Fruit fly (Drosophila melanogaster): ENCODE results near the gene Nha1.

Gene Nha1

dm6 chr2L:6851963-6852671 is 18.1 kb downstream of the Nha1 start, which contains the start of gene Rca1 (continued):
- no peak for TF ChIP-seq CG4707 (GFP tag; optimal IDR thresholded peaks at IDR 0.05)
- TF ChIP-seq mam (GFP tag; optimal IDR thresholded peaks at IDR 0.05) = no peak
- TF ChIP-seq CG15269 (tag; optimal IDR thresholded peaks at IDR 0.05) = no peak
- no peak for TF ChIP-seq D (optimal IDR thresholded peaks at IDR 0.05)
- no peak for TF ChIP-seq D (GFP tag; optimal IDR thresholded peaks at IDR 0.05)
- no peak for TF ChIP-seq CG10565 (GFP tag; optimal IDR thresholded peaks at IDR 0.05)
- no peak for TF ChIP-seq repo (GFP tag; optimal IDR thresholded peaks at IDR 0.05)
- TF ChIP-seq CoRest (tag; optimal IDR thresholded peaks at IDR 0.05) = peak; percentile 44
- no peak for TF ChIP-seq CG6854 (GFP tag; optimal IDR thresholded peaks at IDR 0.05)
- TF ChIP-seq CG11398 (GFP tag; optimal IDR thresholded peaks at IDR 0.05) = no peak
- TF ChIP-seq CG18476 (GFP tag; optimal IDR thresholded peaks at IDR 0.05) = no peak
- TF ChIP-seq CG7372 (GFP tag; IDR thresholded peaks at IDR 0.05) = no peak
- TF ChIP-seq CG3163 (GFP tag; optimal IDR thresholded peaks at IDR 0.05) = no peak
- no peak for TF ChIP-seq CG34422 (GFP tag; IDR thresholded peaks at IDR 0.05)
- no peak for TF ChIP-seq Xrp1 (GFP tag; IDR thresholded peaks at IDR 0.05)
- TF ChIP-seq schlank (tag; optimal IDR thresholded peaks at IDR 0.05) = no peak
- no peak for TF ChIP-seq gcm (GFP tag; optimal IDR thresholded peaks at IDR 0.05)
- no peak for TF ChIP-seq CG7928 (GFP tag; optimal IDR thresholded peaks at IDR 0.05)
- peak; percentile 35 for TF ChIP-seq Ets65A (GFP tag)
- no peak for TF ChIP-seq HLH54F (GFP tag; optimal IDR thresholded peaks at IDR 0.05)
- no peak for TF ChIP-seq ap (GFP tag; IDR thresholded peaks at IDR 0.05)
- TF ChIP-seq CTCF (GFP tag; optimal IDR thresholded peaks at IDR 0.05) = peak; percentile 85
- TF ChIP-seq Lim3 (GFP tag; IDR thresholded peaks at IDR 0.05) = no peak
- no peak for TF ChIP-seq CG7556 (GFP tag; optimal IDR thresholded peaks at IDR 0.05)
- TF ChIP-seq H2.0 (GFP tag; IDR thresholded peaks at IDR 0.05) = no peak
- no peak for TF ChIP-seq ERR (GFP tag; optimal IDR thresholded peaks at IDR 0.05)
- TF ChIP-seq CG14667 (GFP tag; IDR thresholded peaks at IDR 0.05) = no peak
- no peak for TF ChIP-seq CG31224 (GFP tag; IDR thresholded peaks at IDR 0.05)
- no peak for TF ChIP-seq bigmax (GFP tag; optimal IDR thresholded peaks at IDR 0.05)
- TF ChIP-seq ranshi (GFP tag; IDR thresholded peaks at IDR 0.05) = no peak
- TF ChIP-seq fu2 (GFP tag; optimal IDR thresholded peaks at IDR 0.05) = no peak
- TF ChIP-seq cas (GFP tag; IDR thresholded peaks at IDR 0.05) = no peak
- no peak for TF ChIP-seq nau (GFP tag; optimal IDR thresholded peaks at IDR 0.05)
- no peak for TF ChIP-seq usp (GFP tag; optimal IDR thresholded peaks at IDR 0.05)
- TF ChIP-seq CG9215 (GFP tag; IDR thresholded peaks at IDR 0.05) = no peak
- TF ChIP-seq CG13775 (GFP tag; optimal IDR thresholded peaks at IDR 0.05) = no peak
- TF ChIP-seq Vsx1 (GFP tag; optimal IDR thresholded peaks at IDR 0.05) = no peak
- TF ChIP-seq jumu (GFP tag; optimal IDR thresholded peaks at IDR 0.05) = peak; percentile 8
- no peak for TF ChIP-seq en (GFP tag; optimal IDR thresholded peaks at IDR 0.05)
- TF ChIP-seq Ptx1 (GFP tag; IDR thresholded peaks at IDR 0.05) = no peak
- no peak for TF ChIP-seq Sry-β (GFP tag; optimal IDR thresholded peaks at IDR 0.05)
- no peak for TF ChIP-seq CG11085 (GFP tag; IDR thresholded peaks at IDR 0.05)
- TF ChIP-seq Antp (GFP tag; optimal IDR thresholded peaks at IDR 0.05) = no peak
- TF ChIP-seq CG2202 (tag; optimal IDR thresholded peaks at IDR 0.05) = no peak
- TF ChIP-seq Nf-YA (GFP tag; IDR thresholded peaks at IDR 0.05) = no peak
- no peak for TF ChIP-seq ssp (GFP tag; IDR thresholded peaks at IDR 0.05)
- TF ChIP-seq chn (GFP tag; optimal IDR thresholded peaks at IDR 0.05) = no peak
- TF ChIP-seq CG14965 (GFP tag; optimal IDR thresholded peaks at IDR 0.05; ENCODE audit: borderline replicate concordance) = no peak
- no peak for TF ChIP-seq Awh (GFP tag; IDR thresholded peaks at IDR 0.05)
- no peak for TF ChIP-seq CG13424 (tag; optimal IDR thresholded peaks at IDR 0.05)
- no peak for TF ChIP-seq CG14014 (GFP tag; IDR thresholded peaks at IDR 0.05)
- no peak for TF ChIP-seq Hr78 (GFP tag; optimal IDR thresholded peaks at IDR 0.05)
- no peak for TF ChIP-seq dysf (GFP tag; IDR thresholded peaks at IDR 0.05)
